Worm (Caenorhabditis elegans): Measurements from ENCODE around the gene F31E3.2.
A peak's percentile ranks its signal among the peaks of the same experiment; 100 is the strongest.

Gene F31E3.2

DNA sequence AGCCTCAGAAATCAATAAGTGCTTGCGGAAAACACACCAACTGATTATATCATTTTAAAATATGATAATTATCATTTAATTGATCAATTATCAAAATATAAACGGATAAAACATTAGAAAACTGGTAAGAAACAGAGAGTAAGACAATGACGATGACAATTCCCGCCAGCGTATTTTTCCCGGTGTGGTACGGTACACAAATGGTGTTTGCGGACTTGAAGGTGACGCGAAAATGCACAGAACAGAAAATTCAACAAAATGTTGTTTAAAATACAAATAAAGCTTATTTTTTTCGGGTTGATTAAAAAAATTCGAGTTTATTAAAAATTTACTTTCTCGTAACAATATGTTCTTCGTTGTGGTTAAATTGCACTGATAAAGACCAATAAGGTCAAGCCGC, 12.6 kb upstream of the F31E3.2 start:
- TF ChIP-seq hmbx-1 (tag; optimal IDR thresholded peaks at IDR 0.05) (no peak), scrt-1 (GFP tag; IDR thresholded peaks at IDR 0.05) (no peak), ama-1 (optimal IDR thresholded peaks at IDR 0.05) (no peak), pes-1 (GFP tag; IDR thresholded peaks at IDR 0.05) (no peak), F13C5.2 (tag; optimal IDR thresholded peaks at IDR 0.05) (peak; percentile 8), tbx-11 (GFP tag; IDR thresholded peaks at IDR 0.05) (no peak)

DNA sequence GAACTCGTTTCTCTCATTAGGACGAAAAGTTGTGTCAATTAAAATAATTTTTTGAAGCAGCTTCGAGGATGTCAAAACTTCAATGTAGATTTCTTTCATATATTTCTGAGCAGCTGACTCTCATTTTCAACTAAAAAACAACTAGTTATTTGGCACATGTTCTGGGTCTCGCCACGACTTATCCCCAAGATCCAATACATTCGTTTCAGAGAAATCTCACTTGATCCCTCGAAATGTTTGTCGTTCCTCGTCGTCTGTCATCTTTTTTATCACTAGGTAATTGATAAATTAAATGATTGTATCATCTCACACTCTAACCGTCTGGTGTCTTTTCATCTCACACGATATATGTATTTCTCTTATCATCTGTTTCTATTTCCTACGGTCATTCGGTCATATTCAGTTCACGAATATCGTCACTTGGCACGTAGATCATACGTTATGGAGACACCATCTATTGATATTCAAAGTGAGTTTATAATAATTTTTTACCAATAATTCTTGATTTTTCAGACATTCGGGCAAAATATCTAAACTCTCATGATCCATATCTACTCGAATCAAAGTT, 11.8 kb upstream of the F31E3.2 start, which contains the start of the genes rpn-6.1 and F57B9.1:
rpn-6.1 (minus strand) TSS at position 65 of the 568 bp plus-strand sequence.
F57B9.1 (plus strand) TSS at position 154 of the 568 bp plus-strand sequence.
- TF ChIP-seq F13C5.2 (tag; optimal IDR thresholded peaks at IDR 0.05) (no peak), ama-1 (optimal IDR thresholded peaks at IDR 0.05) (no peak), ets-7 (tag; optimal IDR thresholded peaks at IDR 0.05) (no peak), aly-1 (tag; optimal IDR thresholded peaks at IDR 0.05) (no peak), tbx-11 (GFP tag; IDR thresholded peaks at IDR 0.05) (no peak), pes-1 (GFP tag; IDR thresholded peaks at IDR 0.05) (no peak), B0310.2 (tag; optimal IDR thresholded peaks at IDR 0.05) (no peak), ceh-13 (GFP tag; optimal IDR thresholded peaks at IDR 0.05) (no peak), sea-1 (GFP tag; conservative IDR thresholded peaks at IDR 0.05) (no peak), hmbx-1 (tag; optimal IDR thresholded peaks at IDR 0.05) (no peak), ceh-36 (tag; optimal IDR thresholded peaks at IDR 0.05) (no peak), hnd-1 (tag; optimal IDR thresholded peaks at IDR 0.05) (no peak), flt-1 (GFP tag; IDR thresholded peaks at IDR 0.05) (no peak), tra-4 (tag; optimal IDR thresholded peaks at IDR 0.05) (no peak), tbx-37 (GFP tag; conservative IDR thresholded peaks at IDR 0.05) (no peak)

DNA sequence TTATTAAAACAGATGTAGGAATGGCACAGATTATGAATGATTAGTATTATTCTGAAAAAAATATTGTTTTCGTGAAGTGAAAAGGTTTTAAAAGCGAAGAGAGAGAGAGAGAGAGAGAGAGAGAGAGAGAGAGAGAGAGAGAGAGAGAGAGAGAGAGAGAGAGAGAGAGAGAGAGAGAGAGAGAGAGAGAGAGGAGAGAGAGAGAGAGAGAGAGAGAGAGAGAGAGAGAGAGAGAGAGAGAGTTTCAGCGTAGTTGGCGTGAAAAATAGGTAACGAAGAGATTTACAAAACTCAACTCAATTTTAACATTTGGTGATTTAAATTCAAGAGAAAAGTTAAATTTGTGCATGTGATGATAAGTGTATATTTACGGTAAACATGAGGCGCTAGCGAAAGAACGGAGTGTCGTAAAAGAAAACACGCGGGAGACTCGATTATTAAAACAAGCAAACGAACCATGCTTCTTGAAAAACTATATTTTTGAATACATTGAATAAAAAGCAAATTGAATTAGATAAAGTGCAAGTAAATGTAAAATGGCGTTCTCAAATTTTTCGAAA, 5.6 kb upstream of the F31E3.2 start, which contains the start of gene panl-2:
panl-2 (minus strand) TSS at position 51 of the 560 bp plus-strand sequence.
- TF ChIP-seq pes-1 (GFP tag; IDR thresholded peaks at IDR 0.05): no peak
- TF ChIP-seq sea-1 (GFP tag; conservative IDR thresholded peaks at IDR 0.05): no peak
- TF ChIP-seq scrt-1 (GFP tag; IDR thresholded peaks at IDR 0.05): no peak
- no peak for TF ChIP-seq F13C5.2 (tag; optimal IDR thresholded peaks at IDR 0.05)
- no peak for TF ChIP-seq tra-4 (tag; optimal IDR thresholded peaks at IDR 0.05)
- TF ChIP-seq ama-1 (optimal IDR thresholded peaks at IDR 0.05): no peak
- no peak for TF ChIP-seq flt-1 (GFP tag; IDR thresholded peaks at IDR 0.05)
- TF ChIP-seq hmg-4 (GFP tag; optimal IDR thresholded peaks at IDR 0.05): no peak
- TF ChIP-seq ets-7 (tag; optimal IDR thresholded peaks at IDR 0.05): no peak
- no peak for TF ChIP-seq hnd-1 (tag; optimal IDR thresholded peaks at IDR 0.05)
- TF ChIP-seq tbx-37 (GFP tag; conservative IDR thresholded peaks at IDR 0.05): no peak
- no peak for TF ChIP-seq hmbx-1 (tag; optimal IDR thresholded peaks at IDR 0.05)

DNA sequence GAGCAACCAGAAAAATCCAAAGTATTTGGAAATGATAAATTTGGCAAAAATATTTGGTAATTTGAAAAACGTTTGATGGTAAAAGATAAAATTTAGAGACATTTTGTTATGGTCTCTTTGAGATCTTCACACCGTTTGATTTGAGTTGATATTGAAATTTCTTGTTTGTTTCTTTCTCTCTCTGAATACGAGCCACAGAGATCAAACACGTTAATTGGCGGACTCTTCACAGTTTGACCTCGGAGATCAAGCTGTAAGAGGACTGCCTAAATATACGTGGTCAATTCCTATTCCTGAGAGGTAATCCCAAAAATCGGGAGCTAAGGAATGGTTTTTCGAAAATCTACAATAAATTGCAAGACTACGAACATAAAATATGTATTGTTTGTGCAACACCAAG, 5.1 kb upstream of the F31E3.2 start:
- TF ChIP-seq tbx-11 (GFP tag; IDR thresholded peaks at IDR 0.05) (no peak), F13C5.2 (tag; optimal IDR thresholded peaks at IDR 0.05) (no peak), hmg-4 (GFP tag; optimal IDR thresholded peaks at IDR 0.05) (no peak), ceh-36 (tag; optimal IDR thresholded peaks at IDR 0.05) (no peak), pes-1 (GFP tag; IDR thresholded peaks at IDR 0.05) (no peak), B0310.2 (tag; optimal IDR thresholded peaks at IDR 0.05) (no peak), scrt-1 (GFP tag; IDR thresholded peaks at IDR 0.05) (no peak), aly-1 (tag; optimal IDR thresholded peaks at IDR 0.05) (no peak), tbx-37 (GFP tag; conservative IDR thresholded peaks at IDR 0.05) (no peak), hmbx-1 (tag; optimal IDR thresholded peaks at IDR 0.05) (no peak), ama-1 (optimal IDR thresholded peaks at IDR 0.05) (no peak)

DNA sequence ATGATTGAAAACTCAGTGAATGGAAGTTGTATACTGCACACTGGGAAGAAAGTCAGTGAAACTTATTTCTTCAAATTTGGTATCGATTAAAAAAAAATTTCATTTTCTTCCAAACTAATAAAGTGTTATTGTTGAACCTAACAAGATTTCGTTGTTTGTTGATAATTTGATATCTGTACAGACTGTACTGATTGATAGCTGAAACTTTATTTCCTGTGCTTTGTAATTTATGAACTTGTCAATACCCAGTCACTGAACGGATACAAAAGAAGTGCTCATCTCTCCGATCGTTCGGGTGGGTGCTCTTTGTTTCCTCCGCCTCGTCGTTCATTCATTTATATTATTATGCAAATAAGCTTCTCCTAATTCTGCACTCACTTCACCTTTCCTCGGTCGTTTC, 4.7 kb upstream of the F31E3.2 start, which contains the start of gene F31E3.12:
F31E3.12 (plus strand) TSS at position 301 of the 400 bp plus-strand sequence.
- TF ChIP-seq scrt-1 (GFP tag; IDR thresholded peaks at IDR 0.05): no peak

DNA sequence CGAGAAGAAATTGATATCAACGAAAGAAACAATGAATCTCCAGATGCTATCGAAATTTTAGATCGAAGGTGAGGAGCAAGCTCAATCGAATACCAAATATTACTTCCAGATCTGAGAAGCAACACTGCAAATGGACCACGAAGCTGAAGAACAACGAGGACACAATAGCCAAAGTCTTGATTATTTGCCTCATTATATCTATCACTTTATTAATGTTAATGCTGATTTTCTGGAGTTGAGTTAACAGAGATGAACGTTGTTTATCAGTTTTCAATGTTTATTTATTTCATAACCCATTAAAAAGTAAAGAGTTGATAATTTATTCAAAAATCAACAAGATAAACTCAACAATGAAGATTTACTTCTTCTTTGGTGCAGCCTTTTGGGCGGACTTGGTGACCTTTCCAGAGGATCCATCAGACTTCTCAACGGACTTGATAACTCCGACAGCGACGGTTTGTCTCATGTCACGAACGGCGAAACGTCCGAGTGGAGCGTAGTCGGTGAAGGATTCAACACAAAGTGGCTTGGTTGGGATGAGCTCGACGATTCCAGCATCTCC, 3.9 kb upstream of the F31E3.2 start:
- TF ChIP-seq hmbx-1 (tag; optimal IDR thresholded peaks at IDR 0.05) (no peak), tra-4 (tag; optimal IDR thresholded peaks at IDR 0.05) (no peak), hnd-1 (tag; optimal IDR thresholded peaks at IDR 0.05) (no peak), tbx-37 (GFP tag; conservative IDR thresholded peaks at IDR 0.05) (no peak), scrt-1 (GFP tag; IDR thresholded peaks at IDR 0.05) (no peak), ets-7 (tag; optimal IDR thresholded peaks at IDR 0.05) (no peak), flt-1 (GFP tag; IDR thresholded peaks at IDR 0.05) (no peak), ceh-13 (GFP tag; optimal IDR thresholded peaks at IDR 0.05) (no peak), tbx-11 (GFP tag; IDR thresholded peaks at IDR 0.05) (no peak), sea-1 (GFP tag; conservative IDR thresholded peaks at IDR 0.05) (no peak), B0310.2 (tag; optimal IDR thresholded peaks at IDR 0.05) (no peak), ama-1 (optimal IDR thresholded peaks at IDR 0.05) (no peak), ceh-36 (tag; optimal IDR thresholded peaks at IDR 0.05) (no peak), hmg-4 (GFP tag; optimal IDR thresholded peaks at IDR 0.05) (no peak), F13C5.2 (tag; optimal IDR thresholded peaks at IDR 0.05) (no peak), pes-1 (GFP tag; IDR thresholded peaks at IDR 0.05) (no peak), aly-1 (tag; optimal IDR thresholded peaks at IDR 0.05) (no peak)

DNA sequence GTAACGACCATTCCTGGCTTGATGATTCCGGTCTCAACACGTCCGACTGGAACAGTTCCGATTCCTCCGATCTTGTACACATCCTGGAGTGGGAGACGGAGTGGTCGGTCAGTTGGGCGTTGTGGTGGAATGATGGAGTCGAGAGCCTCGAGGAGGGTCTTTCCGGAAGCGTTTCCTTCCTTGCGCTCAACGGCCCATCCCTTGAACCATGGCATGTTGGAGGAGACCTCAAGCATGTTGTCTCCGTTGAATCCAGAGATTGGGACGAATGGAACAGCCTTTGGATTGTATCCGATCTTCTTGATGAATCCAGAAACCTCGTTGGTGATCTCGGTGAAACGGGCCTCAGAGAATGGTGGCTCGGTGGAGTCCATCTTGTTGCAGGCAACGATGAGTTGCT, 3.0 kb upstream of the F31E3.2 start:
- TF ChIP-seq F13C5.2 (tag; optimal IDR thresholded peaks at IDR 0.05): no peak
- no peak for TF ChIP-seq ama-1 (optimal IDR thresholded peaks at IDR 0.05)
- TF ChIP-seq ceh-36 (tag; optimal IDR thresholded peaks at IDR 0.05): no peak
- no peak for TF ChIP-seq hmg-4 (GFP tag; optimal IDR thresholded peaks at IDR 0.05)
- TF ChIP-seq B0310.2 (tag; optimal IDR thresholded peaks at IDR 0.05): no peak
- no peak for TF ChIP-seq sea-1 (GFP tag; conservative IDR thresholded peaks at IDR 0.05)
- no peak for TF ChIP-seq ceh-13 (GFP tag; optimal IDR thresholded peaks at IDR 0.05)
- TF ChIP-seq hmbx-1 (tag; optimal IDR thresholded peaks at IDR 0.05): no peak
- TF ChIP-seq aly-1 (tag; optimal IDR thresholded peaks at IDR 0.05): no peak
- TF ChIP-seq pes-1 (GFP tag; IDR thresholded peaks at IDR 0.05): no peak
- no peak for TF ChIP-seq ets-7 (tag; optimal IDR thresholded peaks at IDR 0.05)
